Worm (Caenorhabditis elegans) whole organism, early embryonic: ENCODE data around the gene mms-19.

Source experiments
- B0310.2 ChIP-seq: sonication (generic microtip); optimal IDR thresholded peaks from 2 replicates; lab custom pipeline; 2016; ENCODE audit warnings: mild to moderate bottlenecking, missing genetic modification characterization, missing compliant biosample characterization
- F13C5.2 ChIP-seq: sonication (generic microtip); optimal IDR thresholded peaks from 2 replicates; lab custom pipeline; 2017; ENCODE audit warnings: mild to moderate bottlenecking, missing genetic modification characterization, inconsistent platforms, missing compliant biosample characterization
- aly-1 ChIP-seq: sonication (generic microtip); optimal IDR thresholded peaks from 2 replicates; lab custom pipeline; 2016; ENCODE audit warnings: missing genetic modification characterization, missing compliant biosample characterization
- ama-1 ChIP-seq: fragments of 150-350 bp; optimal IDR thresholded peaks from 2 replicates; lab custom pipeline; 2014
- ceh-13 ChIP-seq: fragments of 200-800 bp; sonication (Bioruptor generic); optimal IDR thresholded peaks from 2 replicates; lab custom pipeline; 2018; ENCODE audit warnings: mild to moderate bottlenecking, missing genetic modification characterization, missing compliant biosample characterization
- ceh-36 ChIP-seq: sonication (generic microtip); optimal IDR thresholded peaks from 2 replicates; lab custom pipeline; 2016; ENCODE audit warnings: missing genetic modification characterization, inconsistent platforms, missing compliant biosample characterization
- ets-7 ChIP-seq: sonication (generic microtip); optimal IDR thresholded peaks from 2 replicates; lab custom pipeline; 2016; ENCODE audit warnings: missing genotype, missing genetic modification characterization, missing compliant biosample characterization
- flt-1 ChIP-seq: fragments of 200-800 bp; sonication (Bioruptor generic); IDR thresholded peaks from 2 replicates; pipeline ENCODE4 v1.3.6; 2022; ENCODE audit warnings: missing genetic modification characterization, missing compliant biosample characterization
- hmbx-1 ChIP-seq: sonication (generic microtip); optimal IDR thresholded peaks from 2 replicates; lab custom pipeline; 2016; ENCODE audit warnings: mild to moderate bottlenecking, missing genetic modification characterization, missing compliant biosample characterization
- hmg-4 ChIP-seq: fragments of 200-800 bp; sonication (Bioruptor generic); optimal IDR thresholded peaks from 2 replicates; lab custom pipeline; 2018; ENCODE audit warnings: mild to moderate bottlenecking, missing genetic modification characterization, missing compliant biosample characterization
- hnd-1 ChIP-seq: sonication (generic microtip); optimal IDR thresholded peaks from 2 replicates; lab custom pipeline; 2016; ENCODE audit warnings: missing genetic modification characterization, missing compliant biosample characterization
- pes-1 ChIP-seq: fragments of 200-800 bp; sonication (Bioruptor generic); IDR thresholded peaks from 2 replicates; pipeline ENCODE4 v1.3.6; 2022; ENCODE audit warnings: missing genetic modification reagents, missing genetic modification characterization, missing compliant biosample characterization
- scrt-1 ChIP-seq: fragments of 200-800 bp; sonication (Bioruptor generic); IDR thresholded peaks from 2 replicates; pipeline ENCODE4 v1.3.6; 2022; ENCODE audit warnings: missing genetic modification characterization, missing compliant biosample characterization
- sea-1 ChIP-seq: fragments of 200-800 bp; sonication (Bioruptor generic); conservative IDR thresholded peaks from 2 replicates; pipeline ENCODE4 v1.3.6; 2022; ENCODE audit warnings: missing genetic modification characterization, missing compliant biosample characterization
- tbx-11 ChIP-seq: fragments of 200-800 bp; sonication (Bioruptor generic); IDR thresholded peaks from 2 replicates; pipeline ENCODE4 v1.3.6; 2022; ENCODE audit warnings: missing genetic modification characterization, missing compliant biosample characterization
- tbx-37 ChIP-seq: fragments of 200-800 bp; sonication (Bioruptor generic); conservative IDR thresholded peaks from 2 replicates; pipeline ENCODE4 v1.3.6; 2022; ENCODE audit warnings: missing genetic modification reagents, missing genetic modification characterization, missing compliant biosample characterization
- tra-4 ChIP-seq: sonication (generic microtip); optimal IDR thresholded peaks from 2 replicates; lab custom pipeline; 2017; ENCODE audit warnings: missing genetic modification characterization, missing compliant biosample characterization

Gene mms-19

DNA sequence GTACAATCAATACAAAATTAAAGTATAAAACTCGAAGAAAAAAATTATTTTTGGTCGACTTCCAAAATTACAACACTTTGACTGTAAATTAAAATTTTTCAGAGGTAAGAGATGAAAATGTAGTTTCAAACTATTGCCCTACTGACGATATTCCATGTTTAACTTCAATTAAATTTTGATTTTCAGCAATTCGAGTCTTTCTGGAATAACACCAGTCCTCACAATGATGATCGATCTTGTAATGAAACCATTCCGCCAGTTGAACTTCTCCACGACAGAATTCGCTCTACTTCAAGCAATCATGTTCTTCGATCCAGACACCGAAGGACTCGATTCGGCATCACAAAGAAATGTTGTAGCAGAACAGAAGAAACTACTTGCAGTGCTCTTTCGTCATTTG, 5.0 kb upstream of the mms-19 start:
- no peak for TF ChIP-seq F13C5.2
- no peak for TF ChIP-seq ceh-13
- TF ChIP-seq sea-1 (GFP tag; lab: Robert Waterston, UW): no peak
- no peak for TF ChIP-seq B0310.2
- TF ChIP-seq hmbx-1 (tag; lab: Kevin White, UChicago): no peak
- TF ChIP-seq ama-1 (lab: Kevin White, UChicago): no peak
- TF ChIP-seq tbx-37 (GFP tag; lab: Robert Waterston, UW): no peak
- no peak for TF ChIP-seq pes-1
- no peak for TF ChIP-seq ets-7
- no peak for TF ChIP-seq flt-1 (GFP tag; lab: Robert Waterston, UW)
- TF ChIP-seq ceh-36: no peak

DNA sequence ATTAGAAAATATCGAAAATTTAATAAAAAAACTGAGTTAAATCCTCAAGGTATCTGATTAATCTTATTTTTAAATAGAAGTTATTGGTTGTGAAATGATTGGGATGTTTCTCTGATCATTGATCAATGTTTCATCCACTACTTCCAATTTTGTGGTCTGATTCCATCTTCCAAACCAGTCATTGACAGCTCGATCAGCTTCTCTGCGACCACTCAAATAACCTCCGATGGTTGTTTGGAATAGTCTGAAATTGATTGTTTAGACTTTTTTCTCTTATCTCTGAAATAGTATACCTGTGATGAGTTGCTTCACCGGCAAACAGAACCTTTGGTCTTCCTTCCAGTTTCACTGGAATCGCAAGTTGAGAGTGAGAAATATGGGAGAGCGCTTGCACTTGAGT, 4.2 kb upstream of the mms-19 start:
- TF ChIP-seq hmbx-1 (tag; lab: Kevin White, UChicago): no peak
- no peak for TF ChIP-seq scrt-1 (GFP tag; lab: Robert Waterston, UW)
- no peak for TF ChIP-seq pes-1
- no peak for TF ChIP-seq flt-1 (GFP tag; lab: Robert Waterston, UW)
- TF ChIP-seq tbx-11 (GFP tag; lab: Robert Waterston, UW): no peak
- TF ChIP-seq ceh-36: no peak
- no peak for TF ChIP-seq aly-1 (tag; lab: Kevin White, UChicago)
- TF ChIP-seq sea-1 (GFP tag; lab: Robert Waterston, UW): no peak
- no peak for TF ChIP-seq ama-1 (lab: Kevin White, UChicago)
- no peak for TF ChIP-seq tbx-37 (GFP tag; lab: Robert Waterston, UW)
- TF ChIP-seq hmg-4 (GFP tag; lab: Kevin White, UChicago): no peak
- no peak for TF ChIP-seq ets-7
- no peak for TF ChIP-seq ceh-13
- TF ChIP-seq F13C5.2: no peak
- no peak for TF ChIP-seq B0310.2
- TF ChIP-seq hnd-1: no peak
- TF ChIP-seq tra-4 (tag; lab: Kevin White, UChicago): no peak

DNA sequence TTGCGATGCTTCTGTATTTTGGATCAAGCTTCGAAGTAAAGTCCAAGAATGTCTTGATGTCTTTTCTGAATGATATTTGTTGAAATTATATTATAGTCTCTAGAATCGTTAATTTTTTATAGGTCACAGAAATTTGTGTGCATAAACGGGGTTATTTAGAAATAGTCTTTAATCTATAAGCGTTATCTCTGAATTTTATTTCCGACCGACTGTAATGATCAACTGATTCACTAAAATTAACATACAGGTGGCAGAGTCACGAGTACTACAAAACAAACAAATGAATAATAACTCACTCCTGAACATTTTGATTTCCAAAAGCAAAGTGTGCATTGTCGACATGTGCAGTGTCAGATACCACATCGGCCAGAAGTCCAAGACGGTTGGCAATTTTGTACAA, 2.4 kb upstream of the mms-19 start:
- TF ChIP-seq ets-7: no peak
- no peak for TF ChIP-seq ceh-36
- no peak for TF ChIP-seq hnd-1
- no peak for TF ChIP-seq hmg-4 (GFP tag; lab: Kevin White, UChicago)
- no peak for TF ChIP-seq scrt-1 (GFP tag; lab: Robert Waterston, UW)
- TF ChIP-seq tra-4 (tag; lab: Kevin White, UChicago): no peak
- TF ChIP-seq B0310.2: no peak
- no peak for TF ChIP-seq ceh-13
- TF ChIP-seq pes-1: no peak
- TF ChIP-seq F13C5.2: no peak
- TF ChIP-seq ama-1 (lab: Kevin White, UChicago): no peak
- TF ChIP-seq hmbx-1 (tag; lab: Kevin White, UChicago): no peak
- TF ChIP-seq tbx-37 (GFP tag; lab: Robert Waterston, UW): no peak
- TF ChIP-seq sea-1 (GFP tag; lab: Robert Waterston, UW): no peak
- TF ChIP-seq aly-1 (tag; lab: Kevin White, UChicago): no peak
- TF ChIP-seq tbx-11 (GFP tag; lab: Robert Waterston, UW): no peak
- TF ChIP-seq flt-1 (GFP tag; lab: Robert Waterston, UW): no peak

DNA sequence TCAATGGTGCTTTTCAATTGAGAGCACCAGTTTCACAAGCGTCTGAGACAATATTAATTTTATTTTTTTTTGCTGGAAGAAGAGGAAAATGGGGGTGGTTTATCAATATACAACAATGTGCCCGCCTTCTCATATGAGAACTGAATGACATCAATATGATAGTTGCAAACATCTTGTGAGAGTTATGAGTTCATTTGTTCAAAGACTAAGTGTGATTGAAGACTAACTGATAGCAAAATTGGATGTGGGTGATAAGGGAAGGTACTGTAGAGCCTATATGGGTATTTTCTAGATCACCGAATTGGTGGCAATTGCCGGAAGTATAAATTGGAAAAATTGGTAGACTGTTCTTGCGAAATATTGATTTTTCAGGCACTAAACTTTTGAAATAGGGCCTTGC, 1.6 kb upstream of the mms-19 start:
- TF ChIP-seq B0310.2 (no peak), ets-7 (no peak), hnd-1 (no peak), ceh-36 (no peak), hmg-4 (GFP tag; lab: Kevin White, UChicago) (no peak), ceh-13 (no peak), flt-1 (GFP tag; lab: Robert Waterston, UW) (no peak), aly-1 (tag; lab: Kevin White, UChicago) (no peak), tbx-37 (GFP tag; lab: Robert Waterston, UW) (no peak), F13C5.2 (no peak), tra-4 (tag; lab: Kevin White, UChicago) (no peak), sea-1 (GFP tag; lab: Robert Waterston, UW) (no peak), pes-1 (no peak), tbx-11 (GFP tag; lab: Robert Waterston, UW) (no peak), ama-1 (lab: Kevin White, UChicago) (no peak), scrt-1 (GFP tag; lab: Robert Waterston, UW) (no peak), hmbx-1 (tag; lab: Kevin White, UChicago) (no peak)

DNA sequence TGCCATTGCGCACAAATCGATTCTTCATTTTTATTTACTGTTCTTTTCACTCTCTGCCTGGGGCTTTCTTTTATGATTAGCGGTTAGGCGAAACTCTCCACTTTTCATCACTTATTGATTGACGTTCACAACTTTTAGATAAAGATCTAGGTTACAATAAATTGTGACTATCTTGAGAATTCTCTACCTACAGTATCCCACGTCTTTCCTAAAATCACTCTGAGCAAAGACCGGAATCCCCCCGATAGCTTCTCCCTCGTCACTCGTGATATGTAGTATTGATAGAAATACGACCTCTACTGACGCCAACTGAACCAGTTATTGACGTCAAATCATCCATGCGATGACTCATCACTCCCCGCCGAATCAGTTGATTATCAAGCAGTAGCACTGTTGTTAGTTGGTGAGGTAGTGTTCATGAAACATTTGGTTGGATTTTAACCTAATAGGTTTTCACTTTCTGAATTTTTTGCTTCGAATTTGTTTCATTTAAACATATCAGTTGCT, 7.6 kb downstream of the mms-19 start, which contains the start of gene hir-1:
TSS of gene hir-1 (plus strand) at position 405 of the 507 bp plus-strand sequence.
- TF ChIP-seq ceh-13 (no peak), tra-4 (tag; lab: Kevin White, UChicago) (no peak), F13C5.2 (no peak), sea-1 (GFP tag; lab: Robert Waterston, UW) (no peak), hnd-1 (no peak), B0310.2 (no peak), tbx-37 (GFP tag; lab: Robert Waterston, UW) (no peak), ets-7 (no peak), aly-1 (tag; lab: Kevin White, UChicago) (no peak), hmg-4 (GFP tag; lab: Kevin White, UChicago) (no peak), ceh-36 (no peak), ama-1 (lab: Kevin White, UChicago) (no peak), hmbx-1 (tag; lab: Kevin White, UChicago) (no peak)

DNA sequence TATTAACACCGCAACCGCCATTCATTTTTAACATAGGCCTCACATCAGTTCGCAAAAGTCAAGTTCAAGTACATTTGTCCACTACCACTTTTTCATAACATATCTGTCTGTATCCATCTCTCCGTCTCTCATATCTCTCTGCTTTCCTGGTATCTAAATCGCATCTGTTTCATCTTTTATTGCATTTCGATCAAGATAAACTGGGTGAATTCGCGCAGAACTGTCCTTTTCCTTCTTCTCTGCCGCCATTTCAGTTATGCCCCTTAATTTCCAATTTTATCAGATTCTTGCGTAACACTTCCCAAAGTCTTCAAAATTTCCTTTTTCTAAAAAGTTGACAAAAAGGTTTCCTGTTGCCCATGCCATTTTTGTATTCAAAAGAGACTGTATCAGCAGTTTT, 9.1 kb downstream of the mms-19 start:
- no peak for TF ChIP-seq flt-1 (GFP tag; lab: Robert Waterston, UW)
- no peak for TF ChIP-seq sea-1 (GFP tag; lab: Robert Waterston, UW)
- no peak for TF ChIP-seq pes-1
- no peak for TF ChIP-seq ama-1 (lab: Kevin White, UChicago)
- no peak for TF ChIP-seq F13C5.2
- no peak for TF ChIP-seq B0310.2
- no peak for TF ChIP-seq tbx-11 (GFP tag; lab: Robert Waterston, UW)
- no peak for TF ChIP-seq ceh-13

DNA sequence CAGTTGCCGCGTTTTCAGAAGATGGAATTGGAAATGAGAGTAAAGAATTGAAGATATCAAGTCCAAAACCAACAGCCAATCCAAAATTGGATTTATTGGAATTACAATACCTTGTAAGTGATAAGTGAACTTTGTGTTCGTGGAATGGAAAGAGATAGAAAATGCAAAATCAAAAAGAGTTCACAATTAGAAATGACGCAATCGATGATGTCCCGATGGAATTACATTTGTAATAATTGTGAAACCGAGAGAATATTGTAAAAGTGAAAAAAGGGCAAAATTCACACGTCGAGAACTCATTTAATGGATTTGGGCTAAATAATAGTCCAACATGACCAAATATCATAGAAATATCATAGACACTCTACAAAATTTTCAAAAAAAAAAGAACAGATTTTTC, 11.1 kb downstream of the mms-19 start:
- TF ChIP-seq flt-1 (GFP tag; lab: Robert Waterston, UW) (no peak), tbx-37 (GFP tag; lab: Robert Waterston, UW) (no peak), pes-1 (no peak), hmbx-1 (tag; lab: Kevin White, UChicago) (no peak), ama-1 (lab: Kevin White, UChicago) (no peak), aly-1 (tag; lab: Kevin White, UChicago) (no peak), ceh-13 (no peak), F13C5.2 (no peak), scrt-1 (GFP tag; lab: Robert Waterston, UW) (no peak)
